Fruit fly (Drosophila melanogaster) whole organism: ENCODE results near the gene Mnn1.

Source experiments
- CG8478 ChIP-seq: fragments of >200 bp; optimal IDR thresholded peaks from 2 replicates; lab custom pipeline; 2018; ENCODE audit warnings: inconsistent platforms
- EcR ChIP-seq, 2 experiments: fragments of >200 bp; optimal IDR thresholded peaks; 2 replicates each; lab custom pipeline; 2017; ENCODE audit warnings: missing biosample characterization in 2 of 2, missing genetic modification characterization in 2 of 2, missing genetic modification reagents in 2 of 2

dm6 chr2L:7011962-7012361, 44.1 kb upstream of the Mnn1 start, which contains the start of gene CG43321:
- TF ChIP-seq EcR (GFP tag; optimal IDR thresholded peaks at IDR 0.05; lab: Kevin White, UChicago) (no peak), CG8478 (lab: Kevin White, UChicago) (no peak)
